Fruit fly (Drosophila melanogaster): ENCODE measurements around the gene Fad2.

- TF ChIP-seq CG7045 (GFP tag; optimal IDR thresholded peaks at IDR 0.05) (no peak), cic (GFP tag; optimal IDR thresholded peaks at IDR 0.05) (no peak), CG1620 (GFP tag; optimal IDR thresholded peaks at IDR 0.05) (no peak), Crg-1 (GFP tag; optimal IDR thresholded peaks at IDR 0.05) (no peak), CG33017 (tag; optimal IDR thresholded peaks at IDR 0.05) (no peak), CG11617 (GFP tag; optimal IDR thresholded peaks at IDR 0.05) (no peak), CG14711 (tag; optimal IDR thresholded peaks at IDR 0.05) (no peak), Hr96 (GFP tag; optimal IDR thresholded peaks at IDR 0.05) (no peak), bab1 (GFP tag; optimal IDR thresholded peaks at IDR 0.05) (no peak), toe (GFP tag; optimal IDR thresholded peaks at IDR 0.05) (no peak), pad (GFP tag; optimal IDR thresholded peaks at IDR 0.05) (no peak)
Observed at dm6 chr3L:11001719-11002118, 21.6 kb upstream of the Fad2 start.

Data from whole organism, adult.